Fruit fly (Drosophila melanogaster): ENCODE data around the gene CG14907.

Gene CG14907

dm6 chr3R:16655494-16656493 is 3.7 kb upstream of the CG14907 start, which contains the start of gene modSP (continued):
- no peak for TF ChIP-seq shn (GFP tag; optimal IDR thresholded peaks at IDR 0.05)
- TF ChIP-seq HLH4C (GFP tag; IDR thresholded peaks at IDR 0.05; ENCODE audit: partially characterized antibody) = peak; percentile 92
- no peak for TF ChIP-seq Doc2 (GFP tag; IDR thresholded peaks at IDR 0.05)
- TF ChIP-seq Kr (GFP tag; optimal IDR thresholded peaks at IDR 0.05) = no peak
- no peak for TF ChIP-seq CG12155 (GFP tag; optimal IDR thresholded peaks at IDR 0.05)
- peak; percentile 88 for TF ChIP-seq CTCF (GFP tag; optimal IDR thresholded peaks at IDR 0.05)
- TF ChIP-seq CG13775 (GFP tag; optimal IDR thresholded peaks at IDR 0.05) = no peak
- no peak for TF ChIP-seq CG17912 (GFP tag; optimal IDR thresholded peaks at IDR 0.05)
- peak; percentile 81; the same call in 2 of the 3 replicates for TF ChIP-seq mld (GFP tag; IDR thresholded peaks at IDR 0.05; ENCODE audit: partially characterized antibody)
- peak; percentile 37 for TF ChIP-seq bab2 (GFP tag; optimal IDR thresholded peaks at IDR 0.05)
- TF ChIP-seq ATbp (GFP tag; optimal IDR thresholded peaks at IDR 0.05) = no peak
- TF ChIP-seq CG11695 (GFP tag; IDR thresholded peaks at IDR 0.05) = no peak
- TF ChIP-seq h (optimal IDR thresholded peaks at IDR 0.05) = no peak
- no peak for TF ChIP-seq dmrt99B (tag; optimal IDR thresholded peaks at IDR 0.05)
- TF ChIP-seq CG31224 (GFP tag; IDR thresholded peaks at IDR 0.05) = no peak; the same call in 1 of the 2 replicates
- peak; percentile 16 for TF ChIP-seq maf-S (GFP tag; optimal IDR thresholded peaks at IDR 0.05)
- TF ChIP-seq D19A (tag; optimal IDR thresholded peaks at IDR 0.05) = peak; percentile 39
- TF ChIP-seq dan (GFP tag; IDR thresholded peaks at IDR 0.05) = no peak
- TF ChIP-seq CG8089 (GFP tag; optimal IDR thresholded peaks at IDR 0.05) = no peak
- peak; percentile 72 for TF ChIP-seq CG7963 (GFP tag; IDR thresholded peaks at IDR 0.05; ENCODE audit: partially characterized antibody)
- TF ChIP-seq CG14710 (tag; optimal IDR thresholded peaks at IDR 0.05) = peak; percentile 46
- TF ChIP-seq CG17385 (GFP tag; optimal IDR thresholded peaks at IDR 0.05) = no peak
- no peak for TF ChIP-seq CG34376 (GFP tag; optimal IDR thresholded peaks at IDR 0.05)
- TF ChIP-seq Hr3 (GFP tag; optimal IDR thresholded peaks at IDR 0.05) = peak; percentile 38
- 0 out of 2 replicates have a peak, but pooled peaks have one; percentile 9 for TF ChIP-seq CG7372 (GFP tag; IDR thresholded peaks at IDR 0.05)
- TF ChIP-seq Lim3 (GFP tag; IDR thresholded peaks at IDR 0.05) = no peak
- TF ChIP-seq CG9609 (GFP tag; optimal IDR thresholded peaks at IDR 0.05) = peak; percentile 31
- TF ChIP-seq zen (tag; optimal IDR thresholded peaks at IDR 0.05) = peak; percentile 19
- TF ChIP-seq CG12219 (GFP tag; optimal IDR thresholded peaks at IDR 0.05) = no peak
- TF ChIP-seq CG3163 (GFP tag; optimal IDR thresholded peaks at IDR 0.05) = peak; percentile 51
- no peak for TF ChIP-seq da (GFP tag; optimal IDR thresholded peaks at IDR 0.05)
- TF ChIP-seq twi (tag; optimal IDR thresholded peaks at IDR 0.05) = no peak
- TF ChIP-seq chn (GFP tag; optimal IDR thresholded peaks at IDR 0.05) = peak; percentile 1
- TF ChIP-seq ato (GFP tag; IDR thresholded peaks at IDR 0.05; ENCODE audit: partially characterized antibody) = peak; percentile 85
- no peak for TF ChIP-seq dm (GFP tag; optimal IDR thresholded peaks at IDR 0.05)
- peak; percentile 37; the same call in 1 of the 3 replicates for TF ChIP-seq Mrtf (GFP tag; IDR thresholded peaks at IDR 0.05)
- no peak for TF ChIP-seq CrebB (tag; optimal IDR thresholded peaks at IDR 0.05)
- TF ChIP-seq Stat92E (GFP tag; optimal IDR thresholded peaks at IDR 0.05) = peak in 1 of 3 experiments; percentile 35
- no peak for TF ChIP-seq H2.0 (GFP tag; IDR thresholded peaks at IDR 0.05)
- no peak for TF ChIP-seq CG16815 (GFP tag; optimal IDR thresholded peaks at IDR 0.05)
- TF ChIP-seq schlank (tag; optimal IDR thresholded peaks at IDR 0.05) = no peak
- TF ChIP-seq chm (GFP tag; IDR thresholded peaks at IDR 0.05) = peak; percentile 46; the same call in 1 of the 2 replicates
- TF ChIP-seq Myb (GFP tag; optimal IDR thresholded peaks at IDR 0.05) = peak; percentile 40
- TF ChIP-seq bbx (GFP tag; IDR thresholded peaks at IDR 0.05; ENCODE audit: partially characterized antibody) = peak; percentile 83
- TF ChIP-seq CG17359 (tag; optimal IDR thresholded peaks at IDR 0.05) = no peak
- TF ChIP-seq ranshi (GFP tag; IDR thresholded peaks at IDR 0.05) = peak; percentile 61
- peak; percentile 62 for TF ChIP-seq stwl (tag; optimal IDR thresholded peaks at IDR 0.05)
- TF ChIP-seq CG7786 (GFP tag; optimal IDR thresholded peaks at IDR 0.05) = peak; percentile 39
- no peak for TF ChIP-seq Ada2b (GFP tag; IDR thresholded peaks at IDR 0.05)

Data from whole organism, embryonic.